Worm (Caenorhabditis elegans) whole organism, L4/young adult: ENCODE results near the gene srx-66.

Experiments used
- W03F9.2 ChIP-seq: fragments of 150-350 bp; optimal IDR thresholded peaks from 2 replicates; lab custom pipeline; 2014; ENCODE audit warnings: missing biosample characterization, missing genetic modification characterization
- dao-5 ChIP-seq: sonication (generic microtip); optimal IDR thresholded peaks from 2 replicates; lab custom pipeline; 2016; ENCODE audit warnings: missing genotype, missing genetic modification characterization, moderate library complexity, missing compliant biosample characterization
- him-1 ChIP-seq: sonication (generic microtip); optimal IDR thresholded peaks from 2 replicates; lab custom pipeline; 2016; ENCODE audit warnings: missing genotype, missing genetic modification reagents, missing genetic modification characterization, missing compliant biosample characterization

srx-66 gene

ce11 chrV:3919289-3919688 lies at the start of gene srx-66:
Gene srx-66 (plus strand): TSS chrV:3919589.
- TF ChIP-seq him-1 (tag; lab: Kevin White, UChicago) = no peak
- no peak for TF ChIP-seq W03F9.2
- no peak for TF ChIP-seq dao-5 (tag; lab: Kevin White, UChicago)

ce11 chrV:3870359-3870758 lies 49.0 kb upstream of the srx-66 start:
- TF ChIP-seq W03F9.2 (no peak), dao-5 (tag; lab: Kevin White, UChicago) (no peak), him-1 (tag; lab: Kevin White, UChicago) (no peak)

ce11 chrV:3874102-3874744 lies 45.2 kb upstream of the srx-66 start, which contains the start of gene nhr-158:
Gene nhr-158 (minus strand): TSS chrV:3874152.
- TF ChIP-seq W03F9.2 (no peak), dao-5 (tag; lab: Kevin White, UChicago) (no peak), him-1 (tag; lab: Kevin White, UChicago) (no peak)

ce11 chrV:3877242-3877641 lies 42.1 kb upstream of the srx-66 start:
- TF ChIP-seq him-1 (tag; lab: Kevin White, UChicago) (no peak), W03F9.2 (no peak), dao-5 (tag; lab: Kevin White, UChicago) (no peak)

- no peak for TF ChIP-seq dao-5 (tag; lab: Kevin White, UChicago)
- no peak for TF ChIP-seq W03F9.2
- no peak for TF ChIP-seq him-1 (tag; lab: Kevin White, UChicago)
These were observed 41.2 kb upstream of the srx-66 start, which contains the start of gene nhr-159 for ce11 chrV:3878223-3878622. Gene nhr-159 (minus strand): TSS chrV:3878323.

- TF ChIP-seq dao-5 (tag; lab: Kevin White, UChicago) = no peak
- no peak for TF ChIP-seq him-1 (tag; lab: Kevin White, UChicago)
- no peak for TF ChIP-seq W03F9.2
These were observed 34.8 kb upstream of the srx-66 start for ce11 chrV:3884550-3884949.

- TF ChIP-seq him-1 (tag; lab: Kevin White, UChicago) = no peak
- no peak for TF ChIP-seq W03F9.2
- no peak for TF ChIP-seq dao-5 (tag; lab: Kevin White, UChicago)
These were observed 33.3 kb upstream of the srx-66 start, which contains the start of gene nhr-124 for ce11 chrV:3886104-3886503. Gene nhr-124 (minus strand): TSS chrV:3886204.

- TF ChIP-seq dao-5 (tag; lab: Kevin White, UChicago) = no peak
These were observed 30.3 kb upstream of the srx-66 start, which contains the start of gene C17E7.13 for ce11 chrV:3889113-3889512. Gene C17E7.13 (minus strand): TSS chrV:3889288.

- TF ChIP-seq him-1 (tag; lab: Kevin White, UChicago) = no peak
- no peak for TF ChIP-seq dao-5 (tag; lab: Kevin White, UChicago)
- TF ChIP-seq W03F9.2 = no peak
These were observed 28.6 kb upstream of the srx-66 start, which contains the start of gene C17E7.9 for ce11 chrV:3890761-3891160. Gene C17E7.9 (minus strand): TSS chrV:3890861.

- TF ChIP-seq W03F9.2 = no peak
- TF ChIP-seq him-1 (tag; lab: Kevin White, UChicago) = no peak
- TF ChIP-seq dao-5 (tag; lab: Kevin White, UChicago) = no peak
These were observed 27.5 kb upstream of the srx-66 start, which contains the start of gene C17E7.12 for ce11 chrV:3891919-3892318. Gene C17E7.12 (minus strand): TSS chrV:3892019.

ce11 chrV:3892361-3892904 lies 27.0 kb upstream of the srx-66 start, which contains the start of gene C17E7.4:
Gene C17E7.4 (plus strand): TSS chrV:3892854.
- no peak for TF ChIP-seq W03F9.2
- TF ChIP-seq dao-5 (tag; lab: Kevin White, UChicago) = no peak
- TF ChIP-seq him-1 (tag; lab: Kevin White, UChicago) = no peak

ce11 chrV:3894661-3895060 lies 24.7 kb upstream of the srx-66 start, which contains the start of gene sre-9:
Gene sre-9 (plus strand): TSS chrV:3894961.
- TF ChIP-seq W03F9.2 (no peak), him-1 (tag; lab: Kevin White, UChicago) (no peak), dao-5 (tag; lab: Kevin White, UChicago) (no peak)

ce11 chrV:3896018-3896417 lies 23.4 kb upstream of the srx-66 start:
- no peak for TF ChIP-seq dao-5 (tag; lab: Kevin White, UChicago)
- no peak for TF ChIP-seq him-1 (tag; lab: Kevin White, UChicago)
- TF ChIP-seq W03F9.2 = no peak

- TF ChIP-seq him-1 (tag; lab: Kevin White, UChicago) (no peak), W03F9.2 (no peak), dao-5 (tag; lab: Kevin White, UChicago) (no peak)
These were observed 19.3 kb upstream of the srx-66 start, which contains the start of gene irld-22 for ce11 chrV:3900102-3900501. Gene irld-22 (minus strand): TSS chrV:3900202.
